Fruit fly (Drosophila melanogaster): Measurements from ENCODE around the gene CG32755.
A peak's percentile ranks its signal among the peaks of the same experiment; 100 is the strongest.

dm6 chrX:5973389-5974025 lies 23.5 kb downstream of the CG32755 start:
- no peak; the same call in 1 of the 2 replicates for TF ChIP-seq Rfx (GFP tag; IDR thresholded peaks at IDR 0.05)
- TF ChIP-seq Pdp1 (GFP tag; optimal IDR thresholded peaks at IDR 0.05): no peak
- peak; percentile 71 for TF ChIP-seq CG4820 (GFP tag; optimal IDR thresholded peaks at IDR 0.05)
- TF ChIP-seq lab (GFP tag; optimal IDR thresholded peaks at IDR 0.05): peak; percentile 19
- TF ChIP-seq CG3281 (GFP tag; optimal IDR thresholded peaks at IDR 0.05): no peak
- TF ChIP-seq dmrt99B (tag; optimal IDR thresholded peaks at IDR 0.05): peak; percentile 43
- no peak for TF ChIP-seq psq (GFP tag; optimal IDR thresholded peaks at IDR 0.05)

All from whole organism, embryonic.